Fruit fly (Drosophila melanogaster): ENCODE measurements around the gene gwl.
A peak's percentile ranks its signal among the peaks of the same experiment; 100 is the strongest.

The gwl gene

DNA sequence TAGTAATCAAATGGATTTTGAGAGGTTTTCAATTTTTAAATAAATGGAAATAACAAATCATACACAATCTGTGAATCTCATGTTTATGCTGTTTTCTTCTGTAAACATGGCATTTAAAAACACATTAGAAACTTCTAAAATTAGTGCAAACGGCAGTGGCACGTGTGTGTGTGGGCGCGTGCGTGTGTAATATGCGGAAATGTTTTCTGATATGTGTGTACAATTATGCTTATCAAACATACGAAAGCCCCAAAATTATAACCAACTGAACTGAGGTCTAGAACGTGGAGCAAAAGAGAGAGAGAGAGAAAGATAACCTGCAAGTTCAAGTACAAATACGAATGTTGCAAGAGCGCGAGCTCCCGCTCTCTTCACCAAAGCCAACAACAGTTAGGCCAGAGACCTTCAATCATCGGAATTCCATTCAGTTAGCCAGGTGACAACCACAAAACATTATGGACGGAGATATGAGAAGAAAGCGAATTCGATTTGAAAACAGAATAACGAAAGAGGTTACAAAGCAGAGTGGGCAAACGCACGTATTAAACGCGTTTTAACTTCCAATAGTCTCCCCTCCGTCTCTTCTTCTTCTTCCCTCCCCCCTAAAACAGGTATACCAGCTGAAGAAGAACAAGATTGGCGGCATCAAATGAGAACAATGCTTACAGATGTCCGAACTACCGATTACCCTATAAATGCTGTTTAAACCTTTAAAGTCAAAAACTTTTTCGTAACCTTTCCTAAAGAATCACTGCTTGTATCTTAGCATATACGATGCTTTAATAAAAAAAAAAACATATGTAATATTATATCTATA is 4.9 kb upstream of the gwl start (continued):
- TF ChIP-seq CG16815 (GFP tag; optimal IDR thresholded peaks at IDR 0.05) (peak; percentile 88), Aef1 (GFP tag; IDR thresholded peaks at IDR 0.05) (peak; percentile 97), dpn (GFP tag; optimal IDR thresholded peaks at IDR 0.05) (peak; percentile 89 to 96), pho (GFP tag; optimal IDR thresholded peaks at IDR 0.05) (peak; percentile 84), Asciz (GFP tag; optimal IDR thresholded peaks at IDR 0.05) (peak; percentile 96), insv (GFP tag; optimal IDR thresholded peaks at IDR 0.05) (peak in 1 of 2 experiments; percentile 42), nmo (GFP tag; optimal IDR thresholded peaks at IDR 0.05) (peak; percentile 98), nau (GFP tag; optimal IDR thresholded peaks at IDR 0.05) (peak; percentile 94), HmgZ (tag; optimal IDR thresholded peaks at IDR 0.05) (peak; percentile 96), Gsc (GFP tag; IDR thresholded peaks at IDR 0.05) (peak; percentile 72), GATAe (GFP tag; conservative IDR thresholded peaks at IDR 0.05) (peak; percentile 73), gcm (GFP tag; optimal IDR thresholded peaks at IDR 0.05) (peak; percentile 92), sug (tag; optimal IDR thresholded peaks at IDR 0.05) (peak; percentile 90), CG17359 (tag; optimal IDR thresholded peaks at IDR 0.05) (peak; percentile 98), hth (optimal IDR thresholded peaks at IDR 0.05) (no peak), CG32532 (GFP tag; IDR thresholded peaks at IDR 0.05) (peak; percentile 98), da (GFP tag; optimal IDR thresholded peaks at IDR 0.05) (no peak), gem (tag; optimal IDR thresholded peaks at IDR 0.05) (peak; percentile 98), Fer1 (GFP tag; optimal IDR thresholded peaks at IDR 0.05) (peak; percentile 97), Abd-B (GFP tag; optimal IDR thresholded peaks at IDR 0.05) (peak; percentile 95), CG14014 (GFP tag; IDR thresholded peaks at IDR 0.05) (peak; percentile 96), CG13424 (tag; optimal IDR thresholded peaks at IDR 0.05) (peak; percentile 96), CG6813 (GFP tag; optimal IDR thresholded peaks at IDR 0.05) (peak; percentile 93), CG17568 (GFP tag; optimal IDR thresholded peaks at IDR 0.05) (peak; percentile 93), sqz (GFP tag; optimal IDR thresholded peaks at IDR 0.05) (peak; percentile 94), Hr78 (GFP tag; optimal IDR thresholded peaks at IDR 0.05) (peak in 1 of 2 experiments; percentile 79), CG10462 (GFP tag; optimal IDR thresholded peaks at IDR 0.05) (peak; percentile 81), CG14965 (GFP tag; optimal IDR thresholded peaks at IDR 0.05; ENCODE audit: borderline replicate concordance) (peak; percentile 21), CG16813 (GFP tag; IDR thresholded peaks at IDR 0.05; ENCODE audit: partially characterized antibody) (no peak), ERR (GFP tag; optimal IDR thresholded peaks at IDR 0.05) (peak; percentile 60), CG4707 (GFP tag; optimal IDR thresholded peaks at IDR 0.05) (peak; percentile 84), ab (GFP tag; optimal IDR thresholded peaks at IDR 0.05) (peak; percentile 25), sd (tag; optimal IDR thresholded peaks at IDR 0.05) (peak; percentile 97), luna (GFP tag; optimal IDR thresholded peaks at IDR 0.05) (peak; percentile 42), pita (GFP tag; optimal IDR thresholded peaks at IDR 0.05) (no peak), C15 (GFP tag; IDR thresholded peaks at IDR 0.05) (peak; percentile 92), CG7556 (GFP tag; optimal IDR thresholded peaks at IDR 0.05) (peak; percentile 94), onecut (GFP tag; IDR thresholded peaks at IDR 0.05) (peak; percentile 91), Hand (GFP tag; optimal IDR thresholded peaks at IDR 0.05) (peak; percentile 90), pnt (GFP tag; optimal IDR thresholded peaks at IDR 0.05) (peak; percentile 84), zfh1 (GFP tag; IDR thresholded peaks at IDR 0.05) (peak; percentile 95), vfl (GFP tag; optimal IDR thresholded peaks at IDR 0.05) (peak; percentile 85), Nf-YB (GFP tag; optimal IDR thresholded peaks at IDR 0.05) (peak; percentile 83), CG14710 (tag; optimal IDR thresholded peaks at IDR 0.05) (peak; percentile 95), Oaz (GFP tag; IDR thresholded peaks at IDR 0.05) (peak; percentile 93), CG11247 (GFP tag; IDR thresholded peaks at IDR 0.05) (peak; percentile 96), ci (GFP tag; IDR thresholded peaks at IDR 0.05) (peak; percentile 97), shn (GFP tag; optimal IDR thresholded peaks at IDR 0.05) (peak; percentile 57)
